Worm (Caenorhabditis elegans) whole organism, early embryonic: ENCODE data around the gene znf-593.
"Not testable (repeated sequence)": the region's sequence is repeated elsewhere in the genome, so short reads cannot be mapped to it uniquely, and the experiment has no call there.

Experiments
- B0310.2 ChIP-seq: sonication (generic microtip); optimal IDR thresholded peaks from 2 replicates; lab custom pipeline; 2016; ENCODE audit warnings: mild to moderate bottlenecking, missing genetic modification characterization, missing compliant biosample characterization
- F13C5.2 ChIP-seq: sonication (generic microtip); optimal IDR thresholded peaks from 2 replicates; lab custom pipeline; 2017; ENCODE audit warnings: mild to moderate bottlenecking, missing genetic modification characterization, inconsistent platforms, missing compliant biosample characterization
- aly-1 ChIP-seq: sonication (generic microtip); optimal IDR thresholded peaks from 2 replicates; lab custom pipeline; 2016; ENCODE audit warnings: missing genetic modification characterization, missing compliant biosample characterization
- ama-1 ChIP-seq: fragments of 150-350 bp; optimal IDR thresholded peaks from 2 replicates; lab custom pipeline; 2014
- ceh-13 ChIP-seq: fragments of 200-800 bp; sonication (Bioruptor generic); optimal IDR thresholded peaks from 2 replicates; lab custom pipeline; 2018; ENCODE audit warnings: mild to moderate bottlenecking, missing genetic modification characterization, missing compliant biosample characterization
- ceh-36 ChIP-seq: sonication (generic microtip); optimal IDR thresholded peaks from 2 replicates; lab custom pipeline; 2016; ENCODE audit warnings: missing genetic modification characterization, inconsistent platforms, missing compliant biosample characterization
- ets-7 ChIP-seq: sonication (generic microtip); optimal IDR thresholded peaks from 2 replicates; lab custom pipeline; 2016; ENCODE audit warnings: missing genotype, missing genetic modification characterization, missing compliant biosample characterization
- flt-1 ChIP-seq: fragments of 200-800 bp; sonication (Bioruptor generic); IDR thresholded peaks from 2 replicates; pipeline ENCODE4 v1.3.6; 2022; ENCODE audit warnings: missing genetic modification characterization, missing compliant biosample characterization
- hmbx-1 ChIP-seq: sonication (generic microtip); optimal IDR thresholded peaks from 2 replicates; lab custom pipeline; 2016; ENCODE audit warnings: mild to moderate bottlenecking, missing genetic modification characterization, missing compliant biosample characterization
- hmg-4 ChIP-seq: fragments of 200-800 bp; sonication (Bioruptor generic); optimal IDR thresholded peaks from 2 replicates; lab custom pipeline; 2018; ENCODE audit warnings: mild to moderate bottlenecking, missing genetic modification characterization, missing compliant biosample characterization
- hnd-1 ChIP-seq: sonication (generic microtip); optimal IDR thresholded peaks from 2 replicates; lab custom pipeline; 2016; ENCODE audit warnings: missing genetic modification characterization, missing compliant biosample characterization
- pes-1 ChIP-seq: fragments of 200-800 bp; sonication (Bioruptor generic); IDR thresholded peaks from 2 replicates; pipeline ENCODE4 v1.3.6; 2022; ENCODE audit warnings: missing genetic modification reagents, missing genetic modification characterization, missing compliant biosample characterization
- scrt-1 ChIP-seq: fragments of 200-800 bp; sonication (Bioruptor generic); IDR thresholded peaks from 2 replicates; pipeline ENCODE4 v1.3.6; 2022; ENCODE audit warnings: missing genetic modification characterization, missing compliant biosample characterization
- sea-1 ChIP-seq: fragments of 200-800 bp; sonication (Bioruptor generic); conservative IDR thresholded peaks from 2 replicates; pipeline ENCODE4 v1.3.6; 2022; ENCODE audit warnings: missing genetic modification characterization, missing compliant biosample characterization
- tbx-11 ChIP-seq: fragments of 200-800 bp; sonication (Bioruptor generic); IDR thresholded peaks from 2 replicates; pipeline ENCODE4 v1.3.6; 2022; ENCODE audit warnings: missing genetic modification characterization, missing compliant biosample characterization
- tbx-37 ChIP-seq: fragments of 200-800 bp; sonication (Bioruptor generic); conservative IDR thresholded peaks from 2 replicates; pipeline ENCODE4 v1.3.6; 2022; ENCODE audit warnings: missing genetic modification reagents, missing genetic modification characterization, missing compliant biosample characterization
- tra-4 ChIP-seq: sonication (generic microtip); optimal IDR thresholded peaks from 2 replicates; lab custom pipeline; 2017; ENCODE audit warnings: missing genetic modification characterization, missing compliant biosample characterization

The znf-593 gene

DNA sequence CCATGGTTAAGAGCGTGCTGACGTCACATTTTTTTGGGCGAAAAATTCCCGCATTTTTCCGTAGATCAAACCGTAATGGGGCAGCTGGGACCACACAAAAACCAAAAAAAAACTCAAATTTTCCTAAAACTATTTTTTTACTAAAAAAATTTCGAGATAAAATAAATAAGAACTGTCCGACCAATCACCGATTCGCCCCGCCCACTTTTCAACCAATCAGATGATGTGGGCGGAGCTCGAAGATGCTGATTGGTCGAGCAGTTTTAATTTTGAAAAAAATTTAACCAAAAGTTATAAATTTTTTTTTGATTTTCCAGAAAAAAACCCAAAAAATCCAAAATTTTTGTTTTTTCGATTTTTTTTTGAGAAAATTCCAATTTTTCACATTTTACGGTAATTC lies 18.5 kb downstream of the znf-593 start:
- TF ChIP-seq hmbx-1 (tag; lab: Kevin White, UChicago), result no peak
- no peak for TF ChIP-seq F13C5.2 (tag; lab: Kevin White, UChicago)
- no peak for TF ChIP-seq tra-4
- no peak for TF ChIP-seq ama-1 (lab: Kevin White, UChicago)
- TF ChIP-seq flt-1 (GFP tag; lab: Robert Waterston, UW), result no peak
- TF ChIP-seq tbx-37, result no peak
- TF ChIP-seq tbx-11 (GFP tag; lab: Robert Waterston, UW), result no peak
- TF ChIP-seq B0310.2 (tag; lab: Kevin White, UChicago), result no peak
- TF ChIP-seq hmg-4 (GFP tag; lab: Kevin White, UChicago), result no peak
- TF ChIP-seq scrt-1 (GFP tag; lab: Robert Waterston, UW), result no peak
- TF ChIP-seq ets-7 (tag; lab: Kevin White, UChicago), result no peak
- no peak for TF ChIP-seq ceh-13 (GFP tag; lab: Kevin White, UChicago)
- no peak for TF ChIP-seq pes-1 (GFP tag; lab: Robert Waterston, UW)
- no peak for TF ChIP-seq hnd-1 (tag; lab: Kevin White, UChicago)
- TF ChIP-seq ceh-36 (tag; lab: Kevin White, UChicago), result no peak

ce11 chrIII:11898169-11898568 lies 20.4 kb downstream of the znf-593 start, which contains the start of gene tsen-2:
TSS of gene tsen-2 (minus strand) at chrIII:11898269.
- TF ChIP-seq tra-4 (no peak), tbx-37 (no peak)

DNA sequence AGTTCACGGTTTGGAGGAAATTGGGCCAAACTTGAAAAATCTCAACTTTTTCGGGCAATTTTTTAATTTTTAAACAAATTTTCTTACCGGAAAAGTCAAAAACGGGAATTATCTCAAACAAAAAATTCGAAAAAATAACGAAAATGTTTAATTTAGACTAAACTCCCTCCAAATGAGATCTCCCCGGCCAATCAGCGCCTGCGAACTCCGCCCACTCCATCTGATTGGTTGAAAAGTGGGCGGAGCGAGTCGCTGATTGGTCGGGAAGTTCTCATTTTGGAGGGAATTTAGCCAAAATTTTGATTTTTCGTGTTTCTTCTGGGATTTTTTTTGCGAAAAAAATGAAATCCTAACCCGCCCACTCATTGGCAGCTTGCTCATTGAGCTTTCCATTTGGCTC lies 21.9 kb downstream of the znf-593 start:
- no peak for TF ChIP-seq flt-1 (GFP tag; lab: Robert Waterston, UW)
- TF ChIP-seq hmbx-1 (tag; lab: Kevin White, UChicago), result no peak
- TF ChIP-seq aly-1 (tag; lab: Kevin White, UChicago), result no peak

DNA sequence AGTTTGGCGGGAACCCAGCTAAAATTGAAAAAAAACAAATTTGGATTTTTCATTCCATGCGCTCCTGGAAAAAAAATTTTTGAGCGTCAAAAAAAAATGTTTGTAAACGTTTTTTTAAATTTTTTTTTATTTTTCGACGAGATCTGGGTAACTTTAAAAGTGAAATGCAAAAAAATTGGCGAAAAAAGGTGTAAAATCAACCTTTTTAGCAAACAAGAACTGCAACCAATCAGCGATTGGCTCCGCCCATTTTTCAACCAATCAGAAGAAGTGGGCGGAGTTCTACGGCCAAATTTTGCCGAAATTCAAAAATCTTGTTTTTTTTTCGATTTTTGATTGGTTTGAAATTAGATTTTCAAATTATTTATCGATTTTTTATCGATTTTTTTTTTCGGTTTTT lies 23.0 kb downstream of the znf-593 start:
- no peak for TF ChIP-seq ets-7 (tag; lab: Kevin White, UChicago)
- TF ChIP-seq tbx-37, result no peak
- TF ChIP-seq hmg-4 (GFP tag; lab: Kevin White, UChicago), result no peak
- no peak for TF ChIP-seq sea-1
- no peak for TF ChIP-seq ceh-13 (GFP tag; lab: Kevin White, UChicago)
- no peak for TF ChIP-seq aly-1 (tag; lab: Kevin White, UChicago)
- TF ChIP-seq flt-1 (GFP tag; lab: Robert Waterston, UW), result no peak
- TF ChIP-seq tra-4, result no peak
- TF ChIP-seq hmbx-1 (tag; lab: Kevin White, UChicago), result no peak
- TF ChIP-seq tbx-11 (GFP tag; lab: Robert Waterston, UW), result no peak
- no peak for TF ChIP-seq ama-1 (lab: Kevin White, UChicago)
- no peak for TF ChIP-seq hnd-1 (tag; lab: Kevin White, UChicago)
- TF ChIP-seq B0310.2 (tag; lab: Kevin White, UChicago), result no peak
- no peak for TF ChIP-seq ceh-36 (tag; lab: Kevin White, UChicago)
- no peak for TF ChIP-seq pes-1 (GFP tag; lab: Robert Waterston, UW)
- TF ChIP-seq scrt-1 (GFP tag; lab: Robert Waterston, UW), result no peak
- no peak for TF ChIP-seq F13C5.2 (tag; lab: Kevin White, UChicago)

ce11 chrIII:11892939-11893338 lies 25.6 kb downstream of the znf-593 start, which contains the start of gene Y56A3A.41:
TSS of gene Y56A3A.41 (minus strand) at chrIII:11893039.
- TF ChIP-seq ceh-13 (GFP tag; lab: Kevin White, UChicago) (no peak), ama-1 (lab: Kevin White, UChicago) (no peak), pes-1 (GFP tag; lab: Robert Waterston, UW) (no peak)

DNA sequence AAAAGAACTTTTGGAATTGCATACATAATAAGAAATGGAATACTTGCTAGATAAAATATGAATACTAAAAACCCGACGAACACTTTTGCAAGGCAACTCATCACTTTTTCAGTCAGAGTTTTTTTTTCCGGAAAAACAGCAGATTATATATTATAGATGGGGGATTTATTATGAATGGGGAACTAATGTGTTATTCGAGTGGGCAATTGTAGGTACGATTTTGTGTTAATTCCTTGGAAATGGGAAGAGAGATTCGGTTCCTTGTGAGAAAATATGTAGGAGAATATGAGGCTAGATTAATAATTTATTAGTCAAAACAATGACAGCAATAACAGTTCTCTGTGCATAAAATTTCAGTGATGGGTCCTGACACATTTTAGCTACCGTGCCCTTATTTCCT lies 27.2 kb downstream of the znf-593 start, which contains the start of gene faah-5:
Gene faah-5, minus strand, starts transcription at position 101 of the 400 bp plus-strand sequence.
- TF ChIP-seq hnd-1 (tag; lab: Kevin White, UChicago) (no peak), sea-1 (no peak), hmg-4 (GFP tag; lab: Kevin White, UChicago) (no peak), B0310.2 (tag; lab: Kevin White, UChicago) (no peak), tra-4 (no peak), aly-1 (tag; lab: Kevin White, UChicago) (no peak), ceh-36 (tag; lab: Kevin White, UChicago) (no peak), F13C5.2 (tag; lab: Kevin White, UChicago) (no peak), flt-1 (GFP tag; lab: Robert Waterston, UW) (no peak)

ce11 chrIII:11883694-11884093 lies 34.8 kb downstream of the znf-593 start, which contains the start of gene fbxb-22:
TSS of gene fbxb-22 (minus strand) at chrIII:11883754.
- TF ChIP-seq ets-7 (tag; lab: Kevin White, UChicago); ceh-13 (GFP tag; lab: Kevin White, UChicago); hnd-1 (tag; lab: Kevin White, UChicago): not testable (repeated sequence)

ce11 chrIII:11881549-11881948 lies 37.0 kb downstream of the znf-593 start:
- no peak for TF ChIP-seq F13C5.2 (tag; lab: Kevin White, UChicago)
- no peak for TF ChIP-seq hmbx-1 (tag; lab: Kevin White, UChicago)
- TF ChIP-seq aly-1 (tag; lab: Kevin White, UChicago), result no peak
- no peak for TF ChIP-seq B0310.2 (tag; lab: Kevin White, UChicago)
- TF ChIP-seq flt-1 (GFP tag; lab: Robert Waterston, UW), result no peak
- TF ChIP-seq scrt-1 (GFP tag; lab: Robert Waterston, UW), result no peak
- no peak for TF ChIP-seq hmg-4 (GFP tag; lab: Kevin White, UChicago)
